Worm (Caenorhabditis elegans) whole organism, young adult: ENCODE measurements around the gene ttr-35.
A peak's percentile ranks its signal among the peaks of the same experiment; 100 is the strongest.

Experiments
- B0336.3 ChIP-seq: fragments of 200-800 bp; sonication (Bioruptor generic); IDR thresholded peaks from 2 replicates; pipeline ENCODE4 v1.3.6; 2022; ENCODE audit warnings: missing genetic modification characterization, missing compliant biosample characterization
- F37B4.10 ChIP-seq: fragments of 200-800 bp; sonication (Bioruptor generic); IDR thresholded peaks from 2 replicates; pipeline ENCODE4 v1.3.6; 2022; ENCODE audit warnings: missing genetic modification characterization, missing compliant biosample characterization
- F57A8.1 ChIP-seq: fragments of 200-800 bp; sonication (Bioruptor generic); optimal IDR thresholded peaks from 2 replicates; lab custom pipeline; 2018; ENCODE audit warnings: mild to moderate bottlenecking, missing genetic modification characterization, moderate library complexity, missing compliant biosample characterization
- akir-1 ChIP-seq: fragments of 200-800 bp; sonication (Bioruptor generic); optimal IDR thresholded peaks from 2 replicates; lab custom pipeline; 2018; ENCODE audit warnings: mild to moderate bottlenecking, missing genetic modification characterization, moderate library complexity, missing compliant biosample characterization
- aptf-3 ChIP-seq: fragments of 200-800 bp; sonication (Bioruptor generic); IDR thresholded peaks from 2 replicates; pipeline ENCODE4 v1.3.6; 2022; ENCODE audit warnings: missing genetic modification characterization, missing compliant biosample characterization
- cebp-1 ChIP-seq, 2 experiments: fragments of 200-800 bp in 1 of 2; sonication (Bioruptor generic) in 1 of 2; sonication (generic microtip) in 1 of 2; IDR thresholded peaks in 1 of 2; optimal IDR thresholded peaks in 1 of 2; 2 replicates each; pipeline versions ENCODE4 v1.3.6 to Lab custom; 2017 to 2022; ENCODE audit warnings: missing compliant biosample characterization in 2 of 2, missing genetic modification characterization in 2 of 2, mild to moderate bottlenecking in 1 of 2, missing genetic modification reagents in 1 of 2, moderate library complexity in 1 of 2
- ceh-58 ChIP-seq: fragments of 200-800 bp; sonication (Bioruptor generic); IDR thresholded peaks from 2 replicates; pipeline ENCODE4 v1.3.6; 2022; ENCODE audit warnings: missing genetic modification characterization, missing compliant biosample characterization
- egl-44 ChIP-seq: fragments of 200-800 bp; sonication (Bioruptor generic); IDR thresholded peaks from 2 replicates; pipeline ENCODE4 v1.3.6; 2022; ENCODE audit warnings: missing genetic modification reagents, missing genetic modification characterization, missing compliant biosample characterization
- ets-4 ChIP-seq: fragments of 200-800 bp; sonication (Bioruptor generic); optimal IDR thresholded peaks from 2 replicates; lab custom pipeline; 2018; ENCODE audit warnings: mild to moderate bottlenecking, missing genetic modification characterization, missing compliant biosample characterization
- gei-17 ChIP-seq: fragments of 200-800 bp; sonication (Bioruptor generic); optimal IDR thresholded peaks from 2 replicates; lab custom pipeline; 2018; ENCODE audit warnings: mild to moderate bottlenecking, missing genetic modification characterization, missing compliant biosample characterization
- let-607 ChIP-seq, 2 experiments: fragments of 200-800 bp in 1 of 2; sonication (Bioruptor generic) in 1 of 2; sonication (generic microtip) in 1 of 2; optimal IDR thresholded peaks; 2 replicates each; lab custom pipeline; 2016 to 2018; ENCODE audit warnings: mild to moderate bottlenecking in 2 of 2, missing compliant biosample characterization in 2 of 2, missing genetic modification characterization in 2 of 2, moderate library complexity in 2 of 2, missing genotype in 1 of 2
- lin-54 ChIP-seq: fragments of 200-800 bp; sonication (Bioruptor generic); optimal IDR thresholded peaks from 2 replicates; lab custom pipeline; 2018; ENCODE audit warnings: mild to moderate bottlenecking, missing genetic modification characterization, missing compliant biosample characterization
- madf-3 ChIP-seq: fragments of 200-800 bp; sonication (Bioruptor generic); IDR thresholded peaks from 2 replicates; pipeline ENCODE4 v1.3.6; 2022; ENCODE audit warnings: missing genetic modification reagents, missing genetic modification characterization, missing compliant biosample characterization
- mxl-1 ChIP-seq: sonication (generic microtip); optimal IDR thresholded peaks from 2 replicates; lab custom pipeline; 2016; ENCODE audit warnings: missing genetic modification characterization, missing compliant biosample characterization
- nfya-2 ChIP-seq: fragments of 200-800 bp; sonication (Bioruptor generic); IDR thresholded peaks from 2 replicates; pipeline ENCODE4 v1.3.6; 2022; ENCODE audit warnings: missing genetic modification reagents, missing genetic modification characterization, missing compliant biosample characterization
- nhr-80 ChIP-seq: sonication (generic microtip); optimal IDR thresholded peaks from 2 replicates; lab custom pipeline; 2016; ENCODE audit warnings: missing genetic modification characterization, missing compliant biosample characterization
- nhr-90 ChIP-seq: sonication (generic microtip); optimal IDR thresholded peaks from 2 replicates; lab custom pipeline; 2016; ENCODE audit warnings: missing genotype, mild to moderate bottlenecking, missing genetic modification characterization, missing compliant biosample characterization
- pha-4 ChIP-seq: fragments of 150-350 bp; sonication (generic microtip); optimal IDR thresholded peaks from 2 replicates; lab custom pipeline; 2014; ENCODE audit warnings: missing biosample characterization, missing genetic modification reagents, missing genetic modification characterization
- snpc-1.3 ChIP-seq: sonication (generic microtip); optimal IDR thresholded peaks from 2 replicates; lab custom pipeline; 2017; ENCODE audit warnings: missing genetic modification characterization, mild to moderate bottlenecking, missing compliant biosample characterization, antibody characterized with exemption, moderate library complexity, missing genotype, missing genetic modification reagents; ENCODE audit not compliant: insufficient read depth
- snpc-4 ChIP-seq, 5 experiments: fragments of 150-350 bp in 1 of 5; sonication (generic microtip) in 4 of 5; optimal IDR thresholded peaks; 2 replicates each; lab custom pipeline; 2014 to 2018; ENCODE audit warnings: missing genetic modification characterization in 5 of 5, missing biosample characterization in 3 of 5, antibody characterized with exemption in 2 of 5, mild to moderate bottlenecking in 2 of 5, missing compliant biosample characterization in 2 of 5, missing genotype in 2 of 5, moderate library complexity in 2 of 5, missing genetic modification reagents in 1 of 5
- tbp1 ChIP-seq: fragments of 200-800 bp; sonication (Bioruptor generic); optimal IDR thresholded peaks from 2 replicates; lab custom pipeline; 2018; ENCODE audit warnings: mild to moderate bottlenecking, missing genetic modification characterization, missing compliant biosample characterization
- tlf-1 ChIP-seq: fragments of 200-800 bp; sonication (Bioruptor generic); optimal IDR thresholded peaks from 2 replicates; lab custom pipeline; 2018; ENCODE audit warnings: mild to moderate bottlenecking, missing genetic modification characterization, missing compliant biosample characterization
- unc-62 ChIP-seq: fragments of 150-350 bp; optimal IDR thresholded peaks from 2 replicates; lab custom pipeline; 2014; ENCODE audit warnings: missing biosample characterization, missing genetic modification reagents, missing genetic modification characterization
- zfh-2 ChIP-seq: fragments of 200-800 bp; sonication (Bioruptor generic); conservative IDR thresholded peaks from 2 replicates; pipeline ENCODE4 v1.3.6; 2022; ENCODE audit warnings: missing genetic modification reagents, missing genetic modification characterization, missing compliant biosample characterization
- ztf-22 ChIP-seq: fragments of 200-800 bp; sonication (Bioruptor generic); optimal IDR thresholded peaks from 2 replicates; lab custom pipeline; 2018; ENCODE audit warnings: mild to moderate bottlenecking, missing genetic modification characterization, moderate library complexity, missing compliant biosample characterization
- ztf-28 ChIP-seq: fragments of 200-800 bp; sonication (Bioruptor generic); IDR thresholded peaks from 2 replicates; pipeline ENCODE4 v1.3.6; 2022; ENCODE audit warnings: missing genetic modification reagents, missing genetic modification characterization, missing compliant biosample characterization
- ztf-3 ChIP-seq: fragments of 200-800 bp; sonication (Bioruptor generic); optimal IDR thresholded peaks from 2 replicates; lab custom pipeline; 2018; ENCODE audit warnings: mild to moderate bottlenecking, missing genetic modification characterization, missing compliant biosample characterization

The ttr-35 gene

DNA sequence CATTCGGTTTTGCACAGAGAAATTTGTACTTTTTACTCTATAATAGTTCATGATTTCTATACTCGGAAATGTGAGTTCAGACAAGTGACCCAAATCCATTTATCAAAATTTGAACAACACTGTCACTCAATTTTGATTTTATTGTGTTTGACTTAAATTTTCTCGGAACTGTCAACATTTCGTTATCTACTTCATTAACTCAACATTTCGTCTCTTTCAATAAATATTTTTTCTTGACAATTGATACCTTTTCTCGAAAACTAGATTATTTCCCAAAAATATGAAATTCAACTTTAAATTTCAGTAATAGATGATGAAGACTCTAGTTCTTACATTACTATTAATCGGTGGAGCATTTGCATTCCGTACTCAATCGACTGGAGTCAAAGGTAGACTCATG, 1.5 kb upstream of the ttr-35 start, which contains the start of gene ttr-36:
TSS of gene ttr-36 (plus strand) at position 301 of the 400 bp plus-strand sequence.
- TF ChIP-seq B0336.3 (GFP tag; lab: Robert Waterston, UW) (no peak), mxl-1 (tag; lab: Kevin White, UChicago) (no peak), nhr-80 (tag; lab: Kevin White, UChicago) (peak; percentile 30), pha-4 (tag; lab: Kevin White, UChicago) (no peak), ceh-58 (GFP tag; lab: Robert Waterston, UW) (no peak), gei-17 (GFP tag; lab: Kevin White, UChicago) (no peak), lin-54 (GFP tag; lab: Kevin White, UChicago) (no peak)

- TF ChIP-seq let-607 (tag; optimal IDR thresholded peaks at IDR 0.05; lab: Kevin White, UChicago) (peak in 1 of 2 experiments; percentile 41), nhr-80 (tag; lab: Kevin White, UChicago) (peak; percentile 41), nfya-2 (GFP tag; lab: Robert Waterston, UW) (no peak)
Observed at ce11 chrX:6514466-6514865, 2.4 kb downstream of the ttr-35 start.

ce11 chrX:6515267-6515666, 3.2 kb downstream of the ttr-35 start:
- 0 out of 2 replicates have a peak, but pooled peaks have one; percentile 38 for TF ChIP-seq madf-3
- TF ChIP-seq aptf-3 (GFP tag; lab: Robert Waterston, UW) = 0 out of 2 replicates have a peak, but pooled peaks have one; percentile 59
- no peak for TF ChIP-seq ztf-3

DNA sequence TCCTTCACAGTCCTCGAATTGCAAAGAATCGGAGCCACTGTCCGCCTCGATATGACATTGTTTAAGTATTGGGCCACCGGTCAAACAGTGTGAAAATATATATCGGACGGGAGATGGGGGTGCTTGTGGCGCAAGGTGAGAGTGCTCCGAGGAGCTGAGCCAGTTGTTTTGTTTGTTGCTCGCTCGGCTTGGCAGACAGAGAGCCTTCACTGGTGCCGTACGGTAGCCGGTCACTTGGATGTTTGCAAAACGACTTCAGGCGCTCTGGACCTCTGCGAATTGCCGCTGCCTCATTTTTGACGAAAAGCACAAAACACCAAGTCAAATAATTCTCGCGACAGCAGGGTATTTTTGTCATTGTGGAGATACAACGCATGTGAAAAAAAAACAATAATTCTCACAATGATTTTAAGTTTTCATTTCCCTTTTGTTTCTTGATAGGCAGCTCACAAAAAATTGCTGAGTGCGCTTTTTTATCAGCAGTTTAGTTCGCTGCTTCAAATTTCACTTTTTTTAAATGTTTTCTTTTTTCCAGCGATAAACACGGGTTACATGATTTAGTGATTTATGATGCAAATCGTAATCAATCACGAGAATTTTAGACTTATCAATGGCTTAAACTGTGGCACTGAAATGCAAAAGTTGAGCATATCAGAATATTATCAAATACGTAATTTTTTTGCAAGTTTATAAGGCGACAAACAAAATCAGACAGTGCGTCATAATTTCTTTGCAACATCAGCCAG, 5.1 kb downstream of the ttr-35 start:
- TF ChIP-seq zfh-2 (peak; percentile 74), B0336.3 (GFP tag; lab: Robert Waterston, UW) (no peak), nhr-80 (tag; lab: Kevin White, UChicago) (peak; percentile 81), let-607 (tag; optimal IDR thresholded peaks at IDR 0.05; lab: Kevin White, UChicago) (peak in 1 of 2 experiments; percentile 46), cebp-1 (GFP tag; IDR thresholded peaks at IDR 0.05; lab: Robert Waterston, UW) (no peak), cebp-1 (tag; optimal IDR thresholded peaks at IDR 0.05; lab: Kevin White, UChicago) (peak; percentile 32)

DNA sequence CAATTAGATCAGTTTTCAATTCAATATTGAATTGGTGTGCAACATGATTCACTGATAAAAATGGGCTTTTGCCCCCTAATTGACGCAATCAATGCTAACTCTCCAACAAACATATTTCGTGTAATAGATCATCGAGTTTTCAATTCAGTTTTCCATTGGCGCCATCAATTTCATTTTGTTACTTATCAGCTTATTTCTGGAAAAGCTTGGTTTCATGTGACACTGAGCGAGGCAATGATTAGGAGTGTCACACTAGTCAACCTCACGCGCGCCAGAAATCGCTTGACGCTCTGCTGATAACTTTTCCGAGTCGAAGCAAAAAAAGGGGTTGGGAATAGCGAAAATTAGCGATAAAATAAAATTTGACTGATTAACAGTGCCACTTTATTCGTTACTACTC, 6.5 kb downstream of the ttr-35 start, which contains the start of gene ets-4:
TSS of gene ets-4 (plus strand) at position 347 of the 400 bp plus-strand sequence.
- peak; percentile 18; the same call in 1 of the 2 replicates for TF ChIP-seq cebp-1 (GFP tag; IDR thresholded peaks at IDR 0.05; lab: Robert Waterston, UW)
- TF ChIP-seq cebp-1 (tag; optimal IDR thresholded peaks at IDR 0.05; lab: Kevin White, UChicago) = peak; percentile 62
- TF ChIP-seq let-607 (tag; optimal IDR thresholded peaks at IDR 0.05; lab: Kevin White, UChicago) = peak; percentile 79 to 80
- TF ChIP-seq snpc-1.3 (tag; lab: Kevin White, UChicago) = no peak
- TF ChIP-seq F57A8.1 = no peak
- 0 out of 2 replicates have a peak, but pooled peaks have one; percentile 32 for TF ChIP-seq B0336.3 (GFP tag; lab: Robert Waterston, UW)
- peak; percentile 5 for TF ChIP-seq tbp1
- 0 out of 2 replicates have a peak, but pooled peaks have one; percentile 34 for TF ChIP-seq egl-44 (GFP tag; lab: Robert Waterston, UW)
- peak; percentile 96 for TF ChIP-seq nhr-80 (tag; lab: Kevin White, UChicago)
- TF ChIP-seq ztf-22 (GFP tag; lab: Kevin White, UChicago) = peak; percentile 41
- TF ChIP-seq ztf-28 (GFP tag; lab: Robert Waterston, UW) = no peak
- peak; percentile 22 for TF ChIP-seq nhr-90
- TF ChIP-seq snpc-4 (GFP tag; optimal IDR thresholded peaks at IDR 0.05; lab: Kevin White, UChicago) = no peak
- peak in 1 of 4 experiments; percentile 13 for TF ChIP-seq snpc-4 (tag; optimal IDR thresholded peaks at IDR 0.05; lab: Kevin White, UChicago)
- 0 out of 2 replicates have a peak, but pooled peaks have one; percentile 18 for TF ChIP-seq F37B4.10
- TF ChIP-seq unc-62 (GFP tag; lab: Kevin White, UChicago) = peak; percentile 70
- peak; percentile 97 for TF ChIP-seq ets-4 (GFP tag; lab: Kevin White, UChicago)
- TF ChIP-seq tlf-1 (GFP tag; lab: Kevin White, UChicago) = peak; percentile 47
- no peak for TF ChIP-seq akir-1
